Fruit fly (Drosophila melanogaster) whole organism, embryonic: Measurements from ENCODE around the gene Iyd.

ENCODE experiments used
- Awh ChIP-seq: fragments of 200-800 bp; sonication (Bioruptor generic); IDR thresholded peaks from 2 replicates; pipeline ENCODE4, ENCODE4 v1.3.6; 2022; ENCODE audit warnings: missing biosample characterization, missing genetic modification characterization
- CG12104 ChIP-seq: fragments of 200-800 bp; sonication (Bioruptor generic); optimal IDR thresholded peaks from 3 replicates; lab custom pipeline; 2016; ENCODE audit warnings: missing biosample characterization, missing genetic modification characterization
- CG1603 ChIP-seq: fragments of 200-800 bp; sonication (Bioruptor generic); optimal IDR thresholded peaks from 2 replicates; lab custom pipeline; 2019; ENCODE audit warnings: missing biosample characterization, mild to moderate bottlenecking, missing genetic modification characterization, moderate library complexity
- CG4360 ChIP-seq: fragments of 200-800 bp; sonication (Bioruptor generic); IDR thresholded peaks from 2 replicates; pipeline ENCODE4 v1.3.6; 2022; ENCODE audit warnings: missing biosample characterization, missing genetic modification characterization
- CG4617 ChIP-seq: fragments of 200-800 bp; sonication (Bioruptor generic); optimal IDR thresholded peaks from 3 replicates; lab custom pipeline; 2016; ENCODE audit warnings: missing biosample characterization, missing genetic modification characterization, borderline replicate concordance
- CG4854 ChIP-seq: fragments of 200-800 bp; sonication (Bioruptor generic); optimal IDR thresholded peaks from 2 replicates; lab custom pipeline; 2016; ENCODE audit warnings: missing biosample characterization, missing genetic modification characterization, inconsistent platforms
- Fer3 ChIP-seq: fragments of 200-800 bp; sonication (Bioruptor generic); optimal IDR thresholded peaks from 2 replicates; lab custom pipeline; 2018; ENCODE audit warnings: missing biosample characterization, mild to moderate bottlenecking, missing genetic modification characterization, moderate library complexity
- Lim3 ChIP-seq: fragments of 200-800 bp; sonication (Bioruptor generic); IDR thresholded peaks from 2 replicates; pipeline ENCODE4 v1.3.6; 2022; ENCODE audit warnings: missing biosample characterization, missing genetic modification characterization
- Sin3A ChIP-seq: fragments of >200 bp; optimal IDR thresholded peaks from 2 replicates; lab custom pipeline; 2018
- chn ChIP-seq: fragments of 200-800 bp; sonication (Bioruptor generic); optimal IDR thresholded peaks from 2 replicates; lab custom pipeline; 2016; ENCODE audit warnings: missing biosample characterization, missing genetic modification characterization
- fd102C ChIP-seq: fragments of 200-800 bp; sonication (Bioruptor generic); optimal IDR thresholded peaks from 2 replicates; lab custom pipeline; 2018; ENCODE audit warnings: missing biosample characterization, mild to moderate bottlenecking, missing genetic modification characterization, moderate library complexity
- fru ChIP-seq: fragments of >200 bp; optimal IDR thresholded peaks from 2 replicates; lab custom pipeline; 2017
- her ChIP-seq: fragments of 200-800 bp; sonication (Bioruptor generic); optimal IDR thresholded peaks from 2 replicates; lab custom pipeline; 2016; ENCODE audit warnings: missing biosample characterization, missing genetic modification characterization
- pfk ChIP-seq: fragments of 200-800 bp; sonication (Bioruptor generic); optimal IDR thresholded peaks from 2 replicates; lab custom pipeline; 2018; ENCODE audit warnings: missing biosample characterization, mild to moderate bottlenecking, missing genetic modification characterization, moderate library complexity
- scrt ChIP-seq: fragments of 200-800 bp; sonication (Bioruptor generic); optimal IDR thresholded peaks from 2 replicates; lab custom pipeline; 2018; ENCODE audit warnings: missing biosample characterization, mild to moderate bottlenecking, missing genetic modification characterization, moderate library complexity
- sens ChIP-seq: fragments of 200-800 bp; sonication (Bioruptor generic); peaks from one replicate; lab custom pipeline; 2016; ENCODE audit warnings: missing biosample characterization, missing genetic modification characterization

Iyd gene

DNA sequence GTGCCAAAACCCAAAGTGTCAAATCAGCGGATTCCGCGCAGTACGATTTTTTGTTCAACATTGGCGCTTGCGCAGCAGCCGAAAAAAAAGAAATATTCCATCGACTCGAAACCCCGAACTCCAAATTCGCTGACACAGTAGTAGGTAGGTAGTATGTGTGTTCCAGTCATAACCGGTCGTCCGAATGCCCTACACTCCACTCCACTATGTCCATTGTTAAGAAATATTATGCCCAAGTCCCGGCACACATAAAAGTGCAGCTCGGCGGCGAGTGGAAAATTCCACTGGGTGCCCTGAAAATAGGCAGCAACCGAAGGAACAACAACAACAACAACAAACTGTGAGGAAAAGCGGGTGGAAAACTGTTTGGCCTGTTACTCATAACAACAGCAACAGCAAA lies 51.0 kb downstream of the Iyd start (continued):
- TF ChIP-seq pfk (GFP tag; lab: Kevin White, UChicago) (no peak), CG4617 (no peak), Fer3 (no peak), fru (lab: Kevin White, UChicago) (no peak), chn (GFP tag; lab: Kevin White, UChicago) (peak; percentile 16), Sin3A (lab: Kevin White, UChicago) (no peak), Lim3 (GFP tag; lab: Robert Waterston, UW) (no peak), CG4360 (peak; percentile 96), sens (GFP tag; lab: Kevin White, UChicago) (peak; percentile 12)

DNA sequence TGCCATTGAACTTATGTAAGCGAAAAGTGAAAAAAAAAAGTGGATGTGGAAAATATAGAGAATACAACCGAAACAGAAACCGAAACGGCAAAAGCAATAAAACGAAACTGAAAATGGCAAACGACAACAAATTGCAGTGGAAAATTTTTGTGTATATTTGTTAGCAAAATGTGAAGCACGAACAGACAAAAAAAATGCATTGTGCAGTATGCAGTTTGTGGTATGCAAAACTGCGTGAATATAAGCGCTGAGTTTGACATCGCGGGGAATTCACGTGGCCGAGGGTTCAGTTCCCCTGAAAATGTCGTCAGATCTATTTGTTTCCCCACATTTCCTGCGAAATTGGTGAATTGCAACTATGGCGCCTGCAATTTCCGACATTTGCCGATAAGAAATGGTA lies 52.4 kb downstream of the Iyd start:
- TF ChIP-seq CG12104 (GFP tag; lab: Kevin White, UChicago) (no peak), scrt (GFP tag; lab: Kevin White, UChicago) (no peak), Fer3 (no peak), CG1603 (tag; lab: Kevin White, UChicago) (no peak), her (GFP tag; lab: Kevin White, UChicago) (no peak), Awh (no peak), CG4854 (no peak), fd102C (no peak)
